Fruit fly (Drosophila melanogaster): ENCODE results near the gene Rab1.

Rab1 gene

DNA sequence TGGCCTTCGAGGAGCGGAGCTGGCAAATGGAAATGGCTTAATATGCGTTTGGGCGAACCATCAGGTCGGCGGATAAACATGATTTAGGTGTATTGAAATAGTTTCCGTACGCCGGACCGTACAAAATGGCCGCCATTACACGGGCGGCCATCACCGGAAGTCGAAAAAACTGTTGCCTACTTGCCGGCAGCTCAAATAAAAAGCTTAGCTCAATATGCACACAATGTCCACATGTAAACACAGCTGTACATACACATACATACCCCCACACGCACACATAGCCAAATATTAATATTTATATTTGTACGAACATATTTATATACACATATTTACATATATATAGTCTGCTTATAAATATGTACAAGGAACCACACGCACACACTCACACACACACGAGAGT lies 5.7 kb downstream of the Rab1 start (continued):
- TF ChIP-seq CG10274 (GFP tag; optimal IDR thresholded peaks at IDR 0.05): no peak
- TF ChIP-seq Dll (GFP tag; IDR thresholded peaks at IDR 0.05; ENCODE audit: partially characterized antibody): no peak
- no peak for TF ChIP-seq gsb-n (tag; optimal IDR thresholded peaks at IDR 0.05)
- no peak for TF ChIP-seq run (tag; optimal IDR thresholded peaks at IDR 0.05)
- TF ChIP-seq sr (GFP tag; IDR thresholded peaks at IDR 0.05): peak; percentile 60; the same call in 1 of the 3 replicates
- TF ChIP-seq B-H2 (GFP tag; optimal IDR thresholded peaks at IDR 0.05): no peak
- TF ChIP-seq sim (GFP tag; IDR thresholded peaks at IDR 0.05): 0 out of 2 replicates have a peak, but pooled peaks have one; percentile 7
- no peak for TF ChIP-seq Six4 (GFP tag; optimal IDR thresholded peaks at IDR 0.05)
- TF ChIP-seq CG7357 (GFP tag; IDR thresholded peaks at IDR 0.05): no peak
- TF ChIP-seq knrl (GFP tag; IDR thresholded peaks at IDR 0.05; ENCODE audit: partially characterized antibody): no peak
- no peak for TF ChIP-seq HmgZ (tag; optimal IDR thresholded peaks at IDR 0.05)
- TF ChIP-seq crc (GFP tag; optimal IDR thresholded peaks at IDR 0.05): no peak
- TF ChIP-seq CG17912 (GFP tag; optimal IDR thresholded peaks at IDR 0.05): no peak
- TF ChIP-seq sc (optimal IDR thresholded peaks at IDR 0.05): no peak
- TF ChIP-seq sc (GFP tag; optimal IDR thresholded peaks at IDR 0.05): peak; percentile 40
- TF ChIP-seq CG34422 (GFP tag; IDR thresholded peaks at IDR 0.05): no peak
- TF ChIP-seq NC2α (GFP tag; optimal IDR thresholded peaks at IDR 0.05): no peak
- no peak for TF ChIP-seq CG3995 (GFP tag; optimal IDR thresholded peaks at IDR 0.05)
- TF ChIP-seq sens-2 (GFP tag; IDR thresholded peaks at IDR 0.05): 0 out of 2 replicates have a peak, but pooled peaks have one; percentile 34
- TF ChIP-seq CG16813 (GFP tag; IDR thresholded peaks at IDR 0.05; ENCODE audit: partially characterized antibody): no peak
- TF ChIP-seq Dp (GFP tag; optimal IDR thresholded peaks at IDR 0.05): no peak
- TF ChIP-seq lola (GFP tag; optimal IDR thresholded peaks at IDR 0.05): no peak
- peak; percentile 38; the same call in 1 of the 2 replicates for TF ChIP-seq gsb (GFP tag; IDR thresholded peaks at IDR 0.05)
- TF ChIP-seq Fer2 (tag; optimal IDR thresholded peaks at IDR 0.05): no peak
- TF ChIP-seq CG6689 (GFP tag; IDR thresholded peaks at IDR 0.05): 0 out of 2 replicates have a peak, but pooled peaks have one; percentile 18
- no peak for TF ChIP-seq CG30431 (GFP tag; optimal IDR thresholded peaks at IDR 0.05)
- TF ChIP-seq Atf-2 (GFP tag; optimal IDR thresholded peaks at IDR 0.05): no peak
- TF ChIP-seq Neu2 (GFP tag; optimal IDR thresholded peaks at IDR 0.05; ENCODE audit: borderline replicate concordance): no peak
- 0 out of 3 replicates have a peak, but pooled peaks have one; percentile 54 for TF ChIP-seq H15 (GFP tag; IDR thresholded peaks at IDR 0.05)
- no peak for TF ChIP-seq tna (GFP tag; IDR thresholded peaks at IDR 0.05; ENCODE audit: partially characterized antibody)
- 0 out of 2 replicates have a peak, but pooled peaks have one; percentile 20 for TF ChIP-seq CG32772 (GFP tag; IDR thresholded peaks at IDR 0.05)
- TF ChIP-seq CG10267 (tag; optimal IDR thresholded peaks at IDR 0.05): peak; percentile 6
- peak; percentile 14 for TF ChIP-seq Fer1 (GFP tag; optimal IDR thresholded peaks at IDR 0.05)
- no peak for TF ChIP-seq CG13894 (tag; optimal IDR thresholded peaks at IDR 0.05)
- TF ChIP-seq sima (GFP tag; optimal IDR thresholded peaks at IDR 0.05): no peak
- no peak for TF ChIP-seq tgo (GFP tag; IDR thresholded peaks at IDR 0.05)
- no peak for TF ChIP-seq oc (tag; optimal IDR thresholded peaks at IDR 0.05)
- TF ChIP-seq CG4820 (GFP tag; optimal IDR thresholded peaks at IDR 0.05): no peak
- peak; percentile 25 for TF ChIP-seq CG7556 (GFP tag; optimal IDR thresholded peaks at IDR 0.05)
- no peak for TF ChIP-seq tup (GFP tag; optimal IDR thresholded peaks at IDR 0.05)
- TF ChIP-seq lbe (GFP tag; optimal IDR thresholded peaks at IDR 0.05): no peak
- no peak for TF ChIP-seq her (GFP tag; optimal IDR thresholded peaks at IDR 0.05)
- 0 out of 2 replicates have a peak, but pooled peaks have one; percentile 17 for TF ChIP-seq Oaz (GFP tag; IDR thresholded peaks at IDR 0.05)
- no peak for TF ChIP-seq CG11504 (tag; optimal IDR thresholded peaks at IDR 0.05)
- TF ChIP-seq nmo (GFP tag; optimal IDR thresholded peaks at IDR 0.05): peak; percentile 10
- TF ChIP-seq CG14710 (tag; optimal IDR thresholded peaks at IDR 0.05): peak; percentile 12
- TF ChIP-seq hkb (optimal IDR thresholded peaks at IDR 0.05): no peak
- peak; percentile 56 for TF ChIP-seq hkb (GFP tag; IDR thresholded peaks at IDR 0.05)
- peak; percentile 39; the same call in 1 of the 2 replicates for TF ChIP-seq CG32532 (GFP tag; IDR thresholded peaks at IDR 0.05)
- TF ChIP-seq z (GFP tag; IDR thresholded peaks at IDR 0.05): no peak
- TF ChIP-seq tap (tag; optimal IDR thresholded peaks at IDR 0.05): no peak

All from whole organism, embryonic.